Worm (Caenorhabditis elegans): ENCODE measurements around the gene K09H11.9.
A peak's percentile ranks its signal among the peaks of the same experiment; 100 is the strongest.

The K09H11.9 gene

DNA sequence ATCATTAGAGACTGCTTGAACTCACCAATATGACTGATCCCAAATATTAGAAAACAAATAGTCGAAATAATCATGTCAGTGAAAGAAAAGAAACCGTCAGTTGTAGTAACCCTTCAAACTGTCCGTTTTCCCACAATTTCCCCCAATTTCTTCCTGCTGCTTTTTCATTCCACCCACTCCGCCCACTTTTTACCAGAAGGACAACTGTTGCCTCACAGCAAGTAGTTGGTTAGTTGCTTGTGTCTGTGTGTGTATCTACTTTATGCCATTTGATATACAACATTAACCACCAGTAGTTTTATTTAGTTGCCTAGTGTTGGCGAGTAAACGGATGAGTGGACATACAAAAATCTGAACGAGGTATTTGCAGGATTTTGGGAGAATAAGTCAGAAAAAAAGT is at the start of gene K09H11.9:
Gene K09H11.9, minus strand, starts transcription at position 101 of the 400 bp plus-strand sequence.
- TF ChIP-seq nfya-1 (tag; optimal IDR thresholded peaks at IDR 0.05) = no peak
- no peak for TF ChIP-seq che-1 (tag; optimal IDR thresholded peaks at IDR 0.05)
- no peak for TF ChIP-seq mec-3 (tag; optimal IDR thresholded peaks at IDR 0.05; ENCODE audit: borderline replicate concordance)
- TF ChIP-seq pax-1 (tag; optimal IDR thresholded peaks at IDR 0.05) = no peak
- no peak for TF ChIP-seq ceh-45 (GFP tag; IDR thresholded peaks at IDR 0.05)
- no peak for TF ChIP-seq ceh-22 (tag; optimal IDR thresholded peaks at IDR 0.05)
- TF ChIP-seq sox-4 (tag; optimal IDR thresholded peaks at IDR 0.05) = no peak
- TF ChIP-seq ceh-24 (tag; optimal IDR thresholded peaks at IDR 0.05) = no peak
- no peak for TF ChIP-seq fax-1 (tag; optimal IDR thresholded peaks at IDR 0.05)
- TF ChIP-seq unc-55 (GFP tag; optimal IDR thresholded peaks at IDR 0.05) = no peak
- TF ChIP-seq hlh-6 (tag; optimal IDR thresholded peaks at IDR 0.05) = no peak
- no peak for TF ChIP-seq syd-9 (tag; optimal IDR thresholded peaks at IDR 0.05)
- TF ChIP-seq nhr-232 (tag; optimal IDR thresholded peaks at IDR 0.05) = no peak
- TF ChIP-seq lin-11 (tag; optimal IDR thresholded peaks at IDR 0.05) = no peak
- TF ChIP-seq ceh-19 (GFP tag; optimal IDR thresholded peaks at IDR 0.05) = no peak

DNA sequence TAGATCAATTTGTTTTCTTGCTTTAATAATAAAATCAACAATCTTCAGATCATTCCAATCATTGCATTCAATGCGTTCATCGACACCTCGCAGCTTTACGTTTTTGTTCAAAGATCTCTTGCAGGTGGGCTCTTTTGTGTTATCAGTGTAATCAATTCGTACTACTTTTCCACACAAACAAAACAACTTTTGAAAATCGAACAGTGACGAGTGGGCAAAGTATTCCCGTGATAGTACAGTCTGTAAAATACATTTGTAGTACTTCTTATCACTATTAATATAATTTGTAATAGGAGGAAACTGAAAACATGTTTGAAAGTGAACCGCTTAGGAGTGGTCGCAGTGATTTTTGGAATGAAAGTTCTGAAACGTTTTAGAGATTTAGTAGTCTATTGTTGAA is 48.7 kb upstream of the K09H11.9 start, which contains the start of gene pgph-2:
Gene pgph-2, plus strand, starts transcription at position 47 of the 400 bp plus-strand sequence.
- no peak for TF ChIP-seq ztf-16 (tag; optimal IDR thresholded peaks at IDR 0.05)
- no peak for TF ChIP-seq hlh-30 (tag; optimal IDR thresholded peaks at IDR 0.05; ENCODE audit: insufficient read depth)
- TF ChIP-seq ceh-9 (tag; optimal IDR thresholded peaks at IDR 0.05) = no peak
- TF ChIP-seq C08G9.2 (tag; optimal IDR thresholded peaks at IDR 0.05) = no peak
- TF ChIP-seq odd-2 (tag; optimal IDR thresholded peaks at IDR 0.05) = no peak
- no peak for TF ChIP-seq pha-2 (tag; optimal IDR thresholded peaks at IDR 0.05)
- TF ChIP-seq sdc-2 (tag; optimal IDR thresholded peaks at IDR 0.05) = no peak
- no peak for TF ChIP-seq fkh-10 (GFP tag; optimal IDR thresholded peaks at IDR 0.05)
- TF ChIP-seq nfya-1 (tag; optimal IDR thresholded peaks at IDR 0.05) = no peak
- TF ChIP-seq fax-1 (tag; optimal IDR thresholded peaks at IDR 0.05) = no peak
- TF ChIP-seq ets-4 (tag; optimal IDR thresholded peaks at IDR 0.05) = no peak
- no peak for TF ChIP-seq ceh-24 (tag; optimal IDR thresholded peaks at IDR 0.05)
- no peak for TF ChIP-seq pax-1 (tag; optimal IDR thresholded peaks at IDR 0.05)
- no peak for TF ChIP-seq dmd-4 (tag; optimal IDR thresholded peaks at IDR 0.05; ENCODE audit: borderline replicate concordance)

- no peak for TF ChIP-seq gmeb-2 (tag; optimal IDR thresholded peaks at IDR 0.05)
- TF ChIP-seq unc-42 (tag; optimal IDR thresholded peaks at IDR 0.05) = no peak
- TF ChIP-seq elt-2 (tag; optimal IDR thresholded peaks at IDR 0.05) = peak; percentile 52
- no peak for TF ChIP-seq ceh-6 (GFP tag; optimal IDR thresholded peaks at IDR 0.05)
Measured at ce11 chrV:5763787-5764186, 47.4 kb upstream of the K09H11.9 start, which contains the start of gene pgph-3. Gene pgph-3 (minus strand): TSS chrV:5763846.

- TF ChIP-seq ceh-24 (tag; optimal IDR thresholded peaks at IDR 0.05) (no peak), C38D4.7 (GFP tag; optimal IDR thresholded peaks at IDR 0.05) (no peak)
Measured at ce11 chrV:5760132-5760531, 43.7 kb upstream of the K09H11.9 start, which contains the start of gene C53A3.1. Gene C53A3.1 (minus strand): TSS chrV:5760232.

ce11 chrV:5758780-5759179 is 42.4 kb upstream of the K09H11.9 start, which contains the start of gene C53A3.4:
Gene C53A3.4 (minus strand): TSS chrV:5758880.
- no peak for TF ChIP-seq Y22D7AL.16 (tag; optimal IDR thresholded peaks at IDR 0.05)
- no peak for TF ChIP-seq hlh-8 (tag; optimal IDR thresholded peaks at IDR 0.05)
- no peak for TF ChIP-seq hlh-6 (tag; optimal IDR thresholded peaks at IDR 0.05)
- no peak for TF ChIP-seq tbx-2 (tag; optimal IDR thresholded peaks at IDR 0.05)
- no peak for TF ChIP-seq fkh-10 (GFP tag; optimal IDR thresholded peaks at IDR 0.05)
- no peak for TF ChIP-seq ceh-45 (GFP tag; IDR thresholded peaks at IDR 0.05)
- no peak for TF ChIP-seq ceh-9 (tag; optimal IDR thresholded peaks at IDR 0.05)
- no peak for TF ChIP-seq ceh-24 (tag; optimal IDR thresholded peaks at IDR 0.05)
- no peak for TF ChIP-seq lin-11 (tag; optimal IDR thresholded peaks at IDR 0.05)
- no peak for TF ChIP-seq elt-4 (tag; optimal IDR thresholded peaks at IDR 0.05)
- no peak for TF ChIP-seq npax-4 (tag; optimal IDR thresholded peaks at IDR 0.05)
- no peak for TF ChIP-seq tbx-7 (tag; optimal IDR thresholded peaks at IDR 0.05)
- TF ChIP-seq ceh-14 (tag; optimal IDR thresholded peaks at IDR 0.05) = no peak
- TF ChIP-seq ets-4 (tag; optimal IDR thresholded peaks at IDR 0.05) = no peak
- TF ChIP-seq hlh-15 (tag; optimal IDR thresholded peaks at IDR 0.05) = no peak
- no peak for TF ChIP-seq K09A11.1 (tag; optimal IDR thresholded peaks at IDR 0.05; ENCODE audit: insufficient read depth)
- no peak for TF ChIP-seq ceh-6 (GFP tag; optimal IDR thresholded peaks at IDR 0.05)
- TF ChIP-seq ceh-31 (tag; optimal IDR thresholded peaks at IDR 0.05) = no peak
- TF ChIP-seq hlh-13 (GFP tag; optimal IDR thresholded peaks at IDR 0.05) = no peak
